Worm (Caenorhabditis elegans) whole organism, L4 larva: ENCODE data around the gene ugt-50.

Source experiments
- F10B5.3 ChIP-seq: sonication (generic microtip); optimal IDR thresholded peaks from 2 replicates; lab custom pipeline; 2016; ENCODE audit warnings: mild to moderate bottlenecking, missing genetic modification characterization, missing compliant biosample characterization
- F37D6.2 ChIP-seq: sonication (generic microtip); optimal IDR thresholded peaks from 2 replicates; lab custom pipeline; 2016; ENCODE audit warnings: mild to moderate bottlenecking, missing genetic modification characterization, missing compliant biosample characterization
- F44E2.7 ChIP-seq: fragments of 200-800 bp; sonication (Bioruptor generic); IDR thresholded peaks from 2 replicates; pipeline ENCODE4 v2.1.2; 2022; ENCODE audit warnings: missing genetic modification characterization, missing compliant biosample characterization
- F49E8.2 ChIP-seq: sonication (generic microtip); optimal IDR thresholded peaks from 2 replicates; lab custom pipeline; 2016; ENCODE audit warnings: missing compliant biosample characterization, mild to moderate bottlenecking, missing genetic modification characterization, borderline replicate concordance
- Y5F2A.4 ChIP-seq: fragments of 200-800 bp; sonication (Bioruptor generic); optimal IDR thresholded peaks from 2 replicates; lab custom pipeline; 2018; ENCODE audit warnings: mild to moderate bottlenecking, missing genetic modification characterization, missing compliant biosample characterization
- Y75B8A.6 ChIP-seq: fragments of 200-800 bp; sonication (Bioruptor generic); IDR thresholded peaks from 2 replicates; pipeline ENCODE4 v1.3.6; 2022; ENCODE audit warnings: missing genetic modification reagents, missing genetic modification characterization, missing compliant biosample characterization
- ZK546.5 ChIP-seq, 2 experiments: sonication (generic microtip); optimal IDR thresholded peaks; 2 replicates each; lab custom pipeline; 2017; ENCODE audit warnings: missing biosample characterization in 2 of 2, missing genetic modification characterization in 2 of 2
- aha-1 ChIP-seq: fragments of 150-350 bp; peaks from one replicate; lab custom pipeline; 2014; ENCODE audit warnings: missing biosample characterization, missing genetic modification characterization
- aly-2 ChIP-seq: sonication (generic microtip); optimal IDR thresholded peaks from 2 replicates; lab custom pipeline; 2018; ENCODE audit warnings: missing biosample characterization, missing genetic modification characterization
- attf-4 ChIP-seq: sonication (generic microtip); optimal IDR thresholded peaks from 3 replicates; lab custom pipeline; 2017; ENCODE audit warnings: missing biosample characterization, missing genetic modification characterization
- ceh-82 ChIP-seq: sonication (generic microtip); optimal IDR thresholded peaks from 2 replicates; lab custom pipeline; 2017; ENCODE audit warnings: missing biosample characterization, missing genetic modification characterization
- cey-2 ChIP-seq: sonication (generic microtip); optimal IDR thresholded peaks from 3 replicates; lab custom pipeline; 2017; ENCODE audit warnings: missing genetic modification characterization, mild to moderate bottlenecking, missing compliant biosample characterization, antibody characterized with exemption, borderline replicate concordance; ENCODE audit not compliant: insufficient read depth
- ctbp-1 ChIP-seq: fragments of 200-800 bp; sonication (Bioruptor generic); IDR thresholded peaks from 2 replicates; pipeline ENCODE4 v1.3.6; 2022; ENCODE audit warnings: missing genetic modification reagents, missing genetic modification characterization, missing compliant biosample characterization
- daf-16 ChIP-seq, 3 experiments: sonication (generic microtip); optimal IDR thresholded peaks; 2 replicates each; lab custom pipeline; 2016 to 2017; ENCODE audit warnings: missing genetic modification characterization in 3 of 3, missing genetic modification reagents in 3 of 3, mild to moderate bottlenecking in 2 of 3, missing compliant biosample characterization in 2 of 3, missing biosample characterization in 1 of 3, moderate library complexity in 1 of 3
- daf-19 ChIP-seq: fragments of 200-800 bp; sonication (Bioruptor generic); conservative IDR thresholded peaks from 2 replicates; pipeline ENCODE4 v1.3.6; 2022; ENCODE audit warnings: missing genetic modification characterization, missing compliant biosample characterization
- daf-8 ChIP-seq: fragments of 200-800 bp; sonication (Bioruptor generic); IDR thresholded peaks from 2 replicates; pipeline ENCODE4 v1.3.6; 2022; ENCODE audit warnings: missing genetic modification characterization, missing compliant biosample characterization
- dmd-6 ChIP-seq: fragments of 200-800 bp; sonication (Bioruptor generic); IDR thresholded peaks from 2 replicates; pipeline ENCODE4 v1.3.6; 2022; ENCODE audit warnings: missing genetic modification reagents, missing genetic modification characterization, missing compliant biosample characterization
- dpl-1 ChIP-seq: fragments of 150-350 bp; optimal IDR thresholded peaks from 2 replicates; lab custom pipeline; 2014; ENCODE audit warnings: missing biosample characterization, missing genetic modification reagents, missing genetic modification characterization
- dve-1 ChIP-seq: sonication (generic microtip); optimal IDR thresholded peaks from 2 replicates; lab custom pipeline; 2017; ENCODE audit warnings: antibody characterized with exemption, mild to moderate bottlenecking, missing genetic modification characterization, missing compliant biosample characterization; ENCODE audit not compliant: insufficient read depth
- egl-27 ChIP-seq: sonication (generic microtip); optimal IDR thresholded peaks from 3 replicates; lab custom pipeline; 2017; ENCODE audit warnings: missing biosample characterization, missing genetic modification reagents, missing genetic modification characterization
- egl-43 ChIP-seq: fragments of 200-800 bp; sonication (Bioruptor generic); IDR thresholded peaks from 2 replicates; pipeline ENCODE4 v1.3.6; 2022; ENCODE audit warnings: missing genetic modification reagents, missing genetic modification characterization, missing compliant biosample characterization
- hlh-30 ChIP-seq: sonication (generic microtip); optimal IDR thresholded peaks from 2 replicates; lab custom pipeline; 2017; ENCODE audit warnings: antibody characterized with exemption, mild to moderate bottlenecking, missing genetic modification characterization, missing compliant biosample characterization; ENCODE audit not compliant: insufficient read depth
- lin-29 ChIP-seq: fragments of 200-800 bp; sonication (Bioruptor generic); IDR thresholded peaks from 2 replicates; pipeline ENCODE4 v1.3.6; 2022; ENCODE audit warnings: missing genetic modification reagents, missing genetic modification characterization, missing compliant biosample characterization
- lin-38 ChIP-seq: fragments of 200-800 bp; sonication (Bioruptor generic); IDR thresholded peaks from 2 replicates; pipeline ENCODE4 v1.3.6; 2022; ENCODE audit warnings: missing genetic modification reagents, missing genetic modification characterization, missing compliant biosample characterization
- lin-39 ChIP-seq: fragments of 150-350 bp; optimal IDR thresholded peaks from 2 replicates; lab custom pipeline; 2014; ENCODE audit warnings: missing biosample characterization, missing genetic modification reagents, missing genetic modification characterization
- lsy-2 ChIP-seq, 2 experiments: fragments of 150-350 bp in 1 of 2; sonication (generic microtip) in 1 of 2; optimal IDR thresholded peaks; 2 replicates each; lab custom pipeline; 2014 to 2017; ENCODE audit warnings: missing biosample characterization in 2 of 2, missing genetic modification characterization in 2 of 2
- madf-9 ChIP-seq: fragments of 200-800 bp; sonication (Bioruptor generic); conservative IDR thresholded peaks from 2 replicates; pipeline ENCODE4 v1.3.6; 2022; ENCODE audit warnings: missing genetic modification reagents, missing genetic modification characterization, missing compliant biosample characterization
- mdl-1 ChIP-seq, 2 experiments: fragments of 150-350 bp in 1 of 2; sonication (generic microtip) in 1 of 2; optimal IDR thresholded peaks; 2 replicates each; lab custom pipeline; 2014 to 2017; ENCODE audit warnings: missing biosample characterization in 2 of 2, missing genetic modification characterization in 2 of 2
- mdt-29 ChIP-seq: fragments of 200-800 bp; sonication (Bioruptor generic); IDR thresholded peaks from 2 replicates; pipeline ENCODE4 v1.3.6; 2022; ENCODE audit warnings: missing genetic modification reagents, missing genetic modification characterization, missing compliant biosample characterization
- mxl-2 ChIP-seq: fragments of 200-800 bp; sonication (Bioruptor generic); conservative IDR thresholded peaks from 2 replicates; pipeline ENCODE4 v1.3.6; 2022; ENCODE audit warnings: missing genetic modification reagents, missing genetic modification characterization, missing compliant biosample characterization
- mxl-3 ChIP-seq: fragments of 200-800 bp; sonication (Bioruptor generic); optimal IDR thresholded peaks from 2 replicates; lab custom pipeline; 2018; ENCODE audit warnings: mild to moderate bottlenecking, missing genetic modification characterization, missing compliant biosample characterization
- nhr-10 ChIP-seq: fragments of 150-350 bp; optimal IDR thresholded peaks from 2 replicates; lab custom pipeline; 2014; ENCODE audit warnings: missing biosample characterization, missing genetic modification characterization
- nhr-102 ChIP-seq: sonication (generic microtip); optimal IDR thresholded peaks from 2 replicates; lab custom pipeline; 2016; ENCODE audit warnings: mild to moderate bottlenecking, missing genetic modification characterization, moderate library complexity, missing compliant biosample characterization
- nhr-11 ChIP-seq: fragments of 150-350 bp; optimal IDR thresholded peaks from 2 replicates; lab custom pipeline; 2014; ENCODE audit warnings: missing biosample characterization, missing genetic modification characterization
- nhr-28 ChIP-seq: fragments of 150-350 bp; optimal IDR thresholded peaks from 2 replicates; lab custom pipeline; 2014; ENCODE audit warnings: missing biosample characterization, missing genetic modification characterization
- nhr-42 ChIP-seq: fragments of 200-800 bp; sonication (Bioruptor generic); IDR thresholded peaks from 2 replicates; pipeline ENCODE4 v1.3.6; 2022; ENCODE audit warnings: missing genetic modification characterization, missing compliant biosample characterization
- nhr-48 ChIP-seq: sonication (generic microtip); optimal IDR thresholded peaks from 2 replicates; lab custom pipeline; 2016; ENCODE audit warnings: mild to moderate bottlenecking, missing genetic modification characterization, missing compliant biosample characterization
- nhr-6 ChIP-seq: fragments of 150-350 bp; optimal IDR thresholded peaks from 2 replicates; lab custom pipeline; 2014; ENCODE audit warnings: missing biosample characterization, missing genetic modification characterization
- nhr-76 ChIP-seq: fragments of 150-350 bp; optimal IDR thresholded peaks from 2 replicates; lab custom pipeline; 2014; ENCODE audit warnings: missing biosample characterization, missing genetic modification characterization
- pha-4 ChIP-seq, 2 experiments: fragments of 150-350 bp in 1 of 2; fragments of 200-800 bp in 1 of 2; sonication (Bioruptor generic) in 1 of 2; IDR thresholded peaks in 1 of 2; optimal IDR thresholded peaks in 1 of 2; 2 replicates each; pipeline versions ENCODE4 v1.3.6 to Lab custom; 2014 to 2022; ENCODE audit warnings: missing genetic modification characterization in 2 of 2, missing genetic modification reagents in 2 of 2, missing biosample characterization in 1 of 2, missing compliant biosample characterization in 1 of 2
- php-3 ChIP-seq: fragments of 200-800 bp; sonication (Bioruptor generic); IDR thresholded peaks from 2 replicates; pipeline ENCODE4 v1.3.6; 2022; ENCODE audit warnings: missing genetic modification reagents, missing genetic modification characterization, missing compliant biosample characterization
- rbr-2 ChIP-seq: sonication (generic microtip); optimal IDR thresholded peaks from 2 replicates; lab custom pipeline; 2016; ENCODE audit warnings: missing genotype, missing genetic modification characterization, missing compliant biosample characterization
- saeg-2 ChIP-seq: fragments of 200-800 bp; sonication (Bioruptor generic); IDR thresholded peaks from 2 replicates; pipeline ENCODE4 v1.3.6; 2022; ENCODE audit warnings: missing genetic modification reagents, missing genetic modification characterization, missing compliant biosample characterization
- set-16 ChIP-seq: fragments of 200-800 bp; sonication (Bioruptor generic); IDR thresholded peaks from 2 replicates; pipeline ENCODE4 v1.3.6; 2022; ENCODE audit warnings: missing genetic modification reagents, missing genetic modification characterization, missing compliant biosample characterization
- skn-1 ChIP-seq: fragments of 150-350 bp; optimal IDR thresholded peaks from 2 replicates; lab custom pipeline; 2014; ENCODE audit warnings: missing biosample characterization, missing genetic modification characterization
- tag-97 ChIP-seq: fragments of 200-800 bp; sonication (Bioruptor generic); IDR thresholded peaks from 2 replicates; pipeline ENCODE4 v1.3.6; 2022; ENCODE audit warnings: missing genetic modification characterization, missing compliant biosample characterization
- tra-1 ChIP-seq: fragments of 200-800 bp; sonication (Bioruptor generic); IDR thresholded peaks from 2 replicates; pipeline ENCODE4 v1.3.6; 2022; ENCODE audit warnings: missing genetic modification reagents, missing genetic modification characterization, missing compliant biosample characterization
- unc-39 ChIP-seq: sonication (generic microtip); optimal IDR thresholded peaks from 2 replicates; lab custom pipeline; 2017; ENCODE audit warnings: missing biosample characterization, missing genetic modification characterization
- zag-1 ChIP-seq: fragments of 150-350 bp; optimal IDR thresholded peaks from 2 replicates; lab custom pipeline; 2014; ENCODE audit warnings: missing biosample characterization, missing genetic modification characterization
- zfp-3 ChIP-seq: fragments of 200-800 bp; sonication (Bioruptor generic); conservative IDR thresholded peaks from 2 replicates; pipeline ENCODE4 v1.3.6; 2022; ENCODE audit warnings: missing genetic modification reagents, missing genetic modification characterization, missing compliant biosample characterization
- zip-11 ChIP-seq: fragments of 200-800 bp; sonication (Bioruptor generic); IDR thresholded peaks from 2 replicates; pipeline ENCODE4 v1.3.6; 2022; ENCODE audit warnings: missing genetic modification characterization, missing compliant biosample characterization

Gene ugt-50

ce11 chrX:12663537-12663936, 27.8 kb upstream of the ugt-50 start, which contains the start of gene nlp-76 (continued):
- no peak for TF ChIP-seq mxl-2 (GFP tag; lab: Robert Waterston, UW)
- TF ChIP-seq F10B5.3 (tag; lab: Kevin White, UChicago), result no peak
- no peak for TF ChIP-seq zag-1 (tag; lab: Kevin White, UChicago)
- 0 out of 2 replicates have a peak, but pooled peaks have one; percentile 11 for TF ChIP-seq zfp-3 (GFP tag; lab: Robert Waterston, UW)
- TF ChIP-seq egl-43 (GFP tag; lab: Robert Waterston, UW), result 0 out of 2 replicates have a peak, but pooled peaks have one; percentile 52
- TF ChIP-seq daf-19 (GFP tag; lab: Robert Waterston, UW), result no peak
- TF ChIP-seq set-16 (GFP tag; lab: Robert Waterston, UW), result no peak
- no peak for TF ChIP-seq saeg-2
- TF ChIP-seq nhr-42 (GFP tag; lab: Robert Waterston, UW), result no peak
- TF ChIP-seq rbr-2, result no peak
- no peak for TF ChIP-seq cey-2 (tag; lab: Kevin White, UChicago)
- no peak for TF ChIP-seq aly-2 (tag; lab: Kevin White, UChicago)
- no peak for TF ChIP-seq pha-4 (GFP tag; IDR thresholded peaks at IDR 0.05; lab: Robert Waterston, UW)
- TF ChIP-seq pha-4 (tag; optimal IDR thresholded peaks at IDR 0.05; lab: Kevin White, UChicago), result no peak
- peak; percentile 56 for TF ChIP-seq hlh-30 (tag; lab: Kevin White, UChicago)
- TF ChIP-seq Y75B8A.6 (GFP tag; lab: Robert Waterston, UW), result no peak
- TF ChIP-seq mdt-29 (GFP tag; lab: Robert Waterston, UW), result no peak
- 0 out of 2 replicates have a peak, but pooled peaks have one; percentile 21 for TF ChIP-seq php-3
- no peak for TF ChIP-seq tra-1 (GFP tag; lab: Robert Waterston, UW)
- TF ChIP-seq ZK546.5 (tag; optimal IDR thresholded peaks at IDR 0.05; lab: Kevin White, UChicago), result no peak
- no peak for TF ChIP-seq F49E8.2 (tag; lab: Kevin White, UChicago)
- no peak for TF ChIP-seq nhr-76
- TF ChIP-seq dmd-6, result no peak
- no peak for TF ChIP-seq lin-39
- no peak for TF ChIP-seq attf-4 (tag; lab: Kevin White, UChicago)
- TF ChIP-seq mdl-1 (tag; optimal IDR thresholded peaks at IDR 0.05; lab: Kevin White, UChicago), result no peak
- TF ChIP-seq Y5F2A.4 (GFP tag; lab: Kevin White, UChicago), result no peak
- TF ChIP-seq unc-39 (tag; lab: Kevin White, UChicago), result no peak
- TF ChIP-seq F44E2.7 (GFP tag; lab: Robert Waterston, UW), result no peak
- 0 out of 2 replicates have a peak, but pooled peaks have one; percentile 6 for TF ChIP-seq lin-38
- no peak for TF ChIP-seq dve-1 (tag; lab: Kevin White, UChicago)
- no peak for TF ChIP-seq nhr-48 (tag; lab: Kevin White, UChicago)
- TF ChIP-seq madf-9 (GFP tag; lab: Robert Waterston, UW), result no peak
- TF ChIP-seq tag-97, result no peak
- TF ChIP-seq lsy-2 (tag; optimal IDR thresholded peaks at IDR 0.05; lab: Kevin White, UChicago), result peak in 1 of 2 experiments; percentile 37
- no peak for TF ChIP-seq nhr-10
- no peak for TF ChIP-seq nhr-28 (tag; lab: Kevin White, UChicago)
- no peak for TF ChIP-seq ceh-82
- no peak for TF ChIP-seq nhr-11 (tag; lab: Kevin White, UChicago)
- peak; percentile 98 for TF ChIP-seq aha-1
- TF ChIP-seq lin-29 (GFP tag; lab: Robert Waterston, UW), result no peak
- TF ChIP-seq dpl-1 (GFP tag; lab: Kevin White, UChicago), result no peak
- no peak for TF ChIP-seq mxl-3 (GFP tag; lab: Kevin White, UChicago)
- TF ChIP-seq egl-27, result no peak
- no peak for TF ChIP-seq nhr-6
- TF ChIP-seq daf-8, result no peak
- TF ChIP-seq zip-11 (GFP tag; lab: Robert Waterston, UW), result no peak
- no peak for TF ChIP-seq skn-1
- no peak for TF ChIP-seq daf-16 (GFP tag; optimal IDR thresholded peaks at IDR 0.05; lab: Kevin White, UChicago)
- TF ChIP-seq daf-16 (tag; optimal IDR thresholded peaks at IDR 0.05; lab: Kevin White, UChicago), result peak; percentile 41
- no peak for TF ChIP-seq F37D6.2
- no peak for TF ChIP-seq nhr-102 (tag; lab: Kevin White, UChicago)
- TF ChIP-seq ctbp-1, result no peak
